Fruit fly (Drosophila melanogaster) whole organism: ENCODE data around the gene Peritrophin-15b.

Experiments
- CG8478 ChIP-seq: fragments of >200 bp; optimal IDR thresholded peaks from 2 replicates; lab custom pipeline; 2018; ENCODE audit warnings: inconsistent platforms
- Dll ChIP-seq: fragments of >200 bp; optimal IDR thresholded peaks from 2 replicates; lab custom pipeline; 2017
- EcR ChIP-seq, 2 experiments: fragments of >200 bp; optimal IDR thresholded peaks; 2 replicates each; lab custom pipeline; 2017; ENCODE audit warnings: missing biosample characterization in 2 of 2, missing genetic modification characterization in 2 of 2, missing genetic modification reagents in 2 of 2
- pan ChIP-seq: fragments of >200 bp; optimal IDR thresholded peaks from 2 replicates; lab custom pipeline; 2017
- psq ChIP-seq: fragments of >200 bp; optimal IDR thresholded peaks from 2 replicates; lab custom pipeline; 2017
- usp ChIP-seq: fragments of >200 bp; optimal IDR thresholded peaks from 2 replicates; lab custom pipeline; 2017; ENCODE audit warnings: missing biosample characterization, missing genetic modification characterization, mixed read lengths

DNA sequence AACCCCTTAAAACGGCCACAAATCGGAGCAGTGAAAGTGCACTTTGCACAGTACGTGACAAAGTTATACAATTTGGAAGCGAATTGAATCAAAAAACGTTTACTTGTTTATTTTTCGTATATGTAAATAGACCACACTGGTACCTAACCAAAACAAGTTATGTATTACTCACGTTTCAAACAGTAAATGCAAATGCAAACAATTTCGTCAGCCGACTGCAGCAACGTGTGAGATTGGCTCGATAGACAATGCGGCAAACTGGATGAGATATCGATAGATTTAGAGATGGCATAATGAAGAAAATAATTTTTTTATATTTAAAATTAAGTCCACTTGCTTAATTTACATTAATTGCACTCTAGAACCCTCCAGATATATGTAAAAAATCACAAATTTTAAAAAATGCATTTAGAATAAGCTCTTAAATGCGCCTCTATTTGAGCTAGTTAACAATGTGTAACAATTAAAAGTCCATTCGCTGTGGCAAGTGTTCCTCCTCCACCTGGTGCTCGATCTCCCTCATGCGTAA, 13.2 kb downstream of the Peritrophin-15b start, which contains the start of gene AlaRS:
- TF ChIP-seq CG8478 (lab: Kevin White, UChicago), result no peak
- TF ChIP-seq pan (lab: Kevin White, UChicago), result no peak
- no peak for TF ChIP-seq Dll (lab: Kevin White, UChicago)
- TF ChIP-seq psq (lab: Kevin White, UChicago), result no peak
- TF ChIP-seq EcR (GFP tag; optimal IDR thresholded peaks at IDR 0.05; lab: Kevin White, UChicago), result no peak
- TF ChIP-seq usp (GFP tag; lab: Kevin White, UChicago), result no peak
